Fruit fly (Drosophila melanogaster) whole organism, wandering third instar larva: ENCODE results near the gene CG42828.

Experiments used
- Dfd ChIP-seq: fragments of >200 bp; optimal IDR thresholded peaks from 2 replicates; lab custom pipeline; 2017; ENCODE audit warnings: missing biosample characterization, missing genetic modification characterization
- GATAd ChIP-seq: sonication (Bioruptor generic); optimal IDR thresholded peaks from 2 replicates; lab custom pipeline; 2016; ENCODE audit warnings: missing biosample characterization, missing genetic modification characterization
- Hr78 ChIP-seq: fragments of >200 bp; optimal IDR thresholded peaks from 2 replicates; lab custom pipeline; 2017; ENCODE audit warnings: missing biosample characterization, missing genetic modification characterization
- fru ChIP-seq: fragments of 200-800 bp; sonication (Bioruptor generic); optimal IDR thresholded peaks from 3 replicates; lab custom pipeline; 2016; ENCODE audit warnings: missing biosample characterization, mild to moderate bottlenecking, missing genetic modification characterization
- pan ChIP-seq: fragments of >200 bp; optimal IDR thresholded peaks from 2 replicates; lab custom pipeline; 2017
- psq ChIP-seq: fragments of 200-800 bp; sonication (Bioruptor generic); optimal IDR thresholded peaks from 3 replicates; lab custom pipeline; 2017; ENCODE audit warnings: missing biosample characterization, mild to moderate bottlenecking, missing genetic modification characterization, moderate library complexity
- usp ChIP-seq: fragments of >200 bp; optimal IDR thresholded peaks from 2 replicates; lab custom pipeline; 2017; ENCODE audit warnings: missing biosample characterization, missing genetic modification characterization

DNA sequence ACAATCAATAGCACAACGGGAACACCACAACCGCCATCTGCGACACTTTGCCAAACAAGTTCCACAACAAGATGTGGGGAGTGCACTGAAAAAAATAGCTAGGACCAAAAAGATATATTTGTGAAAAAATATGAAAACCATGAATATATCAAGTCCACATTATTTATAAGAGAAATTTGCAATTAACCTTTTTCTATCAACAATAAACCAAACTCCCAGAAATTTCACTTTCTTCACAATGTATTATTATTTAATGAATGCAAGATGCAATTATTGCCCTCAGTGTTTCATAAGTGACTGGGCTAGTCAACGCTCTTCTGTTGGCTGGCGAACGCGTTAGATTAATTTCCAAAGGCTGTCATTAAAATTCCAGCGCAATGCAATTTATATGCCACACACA lies 22.2 kb downstream of the CG42828 start:
- TF ChIP-seq fru (GFP tag; lab: Kevin White, UChicago) (no peak), usp (GFP tag; lab: Kevin White, UChicago) (no peak), Dfd (no peak), GATAd (GFP tag; lab: Kevin White, UChicago) (no peak), Hr78 (GFP tag; lab: Kevin White, UChicago) (no peak), pan (no peak), psq (no peak)
